Fruit fly (Drosophila melanogaster): ENCODE measurements around the gene CG43816.

The CG43816 gene

dm6 chr2L:16049647-16050046 is 45.5 kb downstream of the CG43816 start, which contains the start of gene beat-Ia (continued):
- TF ChIP-seq CG15011 (GFP tag; optimal IDR thresholded peaks at IDR 0.05) (no peak), B-H2 (GFP tag; optimal IDR thresholded peaks at IDR 0.05) (no peak), CG4424 (GFP tag; optimal IDR thresholded peaks at IDR 0.05) (peak; percentile 20), HLH4C (GFP tag; IDR thresholded peaks at IDR 0.05; ENCODE audit: partially characterized antibody) (peak; percentile 28; the same call in 1 of the 3 replicates), Gug (GFP tag; IDR thresholded peaks at IDR 0.05) (no peak; the same call in 3 of the 4 replicates), Eip74EF (GFP tag; optimal IDR thresholded peaks at IDR 0.05) (peak in 1 of 2 experiments; percentile 98), vnd (GFP tag; IDR thresholded peaks at IDR 0.05; ENCODE audit: partially characterized antibody) (0 out of 3 replicates have a peak, but pooled peaks have one; percentile 31), CG17328 (GFP tag; IDR thresholded peaks at IDR 0.05) (0 out of 2 replicates have a peak, but pooled peaks have one; percentile 35), MESR4 (GFP tag; optimal IDR thresholded peaks at IDR 0.05) (no peak), HLH54F (GFP tag; optimal IDR thresholded peaks at IDR 0.05) (no peak), ewg (GFP tag; optimal IDR thresholded peaks at IDR 0.05) (peak; percentile 79), ab (GFP tag; optimal IDR thresholded peaks at IDR 0.05) (no peak), abd-A (tag; optimal IDR thresholded peaks at IDR 0.05) (peak; percentile 37), Bgb (GFP tag; IDR thresholded peaks at IDR 0.05; ENCODE audit: partially characterized antibody) (peak; percentile 48), vvl (GFP tag; IDR thresholded peaks at IDR 0.05) (no peak), btn (GFP tag; optimal IDR thresholded peaks at IDR 0.05) (no peak), lov (optimal IDR thresholded peaks at IDR 0.05) (no peak), lov (GFP tag; IDR thresholded peaks at IDR 0.05) (peak; percentile 66; the same call in 2 of the 3 replicates), HmgD (GFP tag; optimal IDR thresholded peaks at IDR 0.05) (peak; percentile 67), CG34224 (GFP tag; IDR thresholded peaks at IDR 0.05; ENCODE audit: partially characterized antibody) (no peak), Dip2 (GFP tag; IDR thresholded peaks at IDR 0.05) (no peak), CG8290 (GFP tag; optimal IDR thresholded peaks at IDR 0.05) (peak; percentile 75), CG8290 (tag; optimal IDR thresholded peaks at IDR 0.05) (peak; percentile 37 to 59), CG15479 (GFP tag; optimal IDR thresholded peaks at IDR 0.05) (peak; percentile 9), amos (GFP tag; IDR thresholded peaks at IDR 0.05; ENCODE audit: partially characterized antibody) (peak; percentile 51), CG42726 (GFP tag; IDR thresholded peaks at IDR 0.05; ENCODE audit: partially characterized antibody) (peak; percentile 61; the same call in 1 of the 2 replicates), CG34422 (GFP tag; IDR thresholded peaks at IDR 0.05) (0 out of 3 replicates have a peak, but pooled peaks have one; percentile 39), yki (optimal IDR thresholded peaks at IDR 0.05) (peak; percentile 17), jing (GFP tag; optimal IDR thresholded peaks at IDR 0.05) (peak; percentile 44), CG6854 (GFP tag; optimal IDR thresholded peaks at IDR 0.05) (no peak), CG30403 (GFP tag; optimal IDR thresholded peaks at IDR 0.05) (no peak), Opbp (GFP tag; IDR thresholded peaks at IDR 0.05; ENCODE audit: partially characterized antibody) (peak; percentile 73; the same call in 2 of the 3 replicates), knrl (GFP tag; IDR thresholded peaks at IDR 0.05; ENCODE audit: partially characterized antibody) (peak; percentile 71), CG31365 (tag; optimal IDR thresholded peaks at IDR 0.05) (peak; percentile 98), Xbp1 (GFP tag; optimal IDR thresholded peaks at IDR 0.05) (no peak), CG12299 (tag; optimal IDR thresholded peaks at IDR 0.05) (no peak), sens-2 (GFP tag; IDR thresholded peaks at IDR 0.05) (peak; percentile 44; the same call in 1 of the 2 replicates), Dfd (GFP tag; optimal IDR thresholded peaks at IDR 0.05) (peak in 1 of 2 experiments; percentile 99), hb (GFP tag; IDR thresholded peaks at IDR 0.05; ENCODE audit: partially characterized antibody) (0 out of 3 replicates have a peak, but pooled peaks have one; percentile 18), zen2 (GFP tag; IDR thresholded peaks at IDR 0.05; ENCODE audit: partially characterized antibody) (0 out of 3 replicates have a peak, but pooled peaks have one; percentile 34), CG11504 (tag; optimal IDR thresholded peaks at IDR 0.05) (peak; percentile 48), CG6689 (GFP tag; IDR thresholded peaks at IDR 0.05) (no peak), CG6654 (GFP tag; optimal IDR thresholded peaks at IDR 0.05) (no peak), scrt (GFP tag; optimal IDR thresholded peaks at IDR 0.05) (peak; percentile 75), Jarid2 (GFP tag; optimal IDR thresholded peaks at IDR 0.05) (peak; percentile 46), Dll (GFP tag; IDR thresholded peaks at IDR 0.05; ENCODE audit: partially characterized antibody) (no peak)
